Worm (Caenorhabditis elegans): ENCODE measurements around the gene exo-1.

The exo-1 gene

ce11 chrIII:13377249-13377648, 46.1 kb upstream of the exo-1 start (continued):
- TF ChIP-seq egl-27 (tag; optimal IDR thresholded peaks at IDR 0.05), result no peak
- no peak for TF ChIP-seq unc-62 (GFP tag; optimal IDR thresholded peaks at IDR 0.05)
- TF ChIP-seq sma-3 (GFP tag; optimal IDR thresholded peaks at IDR 0.05), result peak; percentile 32
- no peak for TF ChIP-seq nhr-77 (tag; optimal IDR thresholded peaks at IDR 0.05)
- TF ChIP-seq ztf-4 (tag; optimal IDR thresholded peaks at IDR 0.05), result no peak
- no peak for TF ChIP-seq snpc-4 (tag; optimal IDR thresholded peaks at IDR 0.05)
- no peak for TF ChIP-seq ztf-1 (GFP tag; conservative IDR thresholded peaks at IDR 0.05)
- TF ChIP-seq lsy-2 (tag; optimal IDR thresholded peaks at IDR 0.05), result peak; percentile 8 to 67

ce11 chrIII:13378242-13378641, 45.1 kb upstream of the exo-1 start, which contains the start of gene T03F6.10:
Gene T03F6.10 (minus strand): TSS chrIII:13378342.
- TF ChIP-seq Y55F3AM.14 (GFP tag; optimal IDR thresholded peaks at IDR 0.05), result no peak
- TF ChIP-seq peb-1 (tag; optimal IDR thresholded peaks at IDR 0.05), result no peak
- no peak for TF ChIP-seq ZK546.5 (tag; optimal IDR thresholded peaks at IDR 0.05)
- no peak for TF ChIP-seq unc-55 (GFP tag; optimal IDR thresholded peaks at IDR 0.05)
- TF ChIP-seq egl-27 (tag; optimal IDR thresholded peaks at IDR 0.05), result no peak
- no peak for TF ChIP-seq lin-39 (tag; optimal IDR thresholded peaks at IDR 0.05)
- TF ChIP-seq ceh-16 (tag; optimal IDR thresholded peaks at IDR 0.05), result no peak
- TF ChIP-seq ztf-1 (GFP tag; conservative IDR thresholded peaks at IDR 0.05), result no peak
- TF ChIP-seq lin-11 (tag; optimal IDR thresholded peaks at IDR 0.05), result no peak
- no peak for TF ChIP-seq lsy-2 (tag; optimal IDR thresholded peaks at IDR 0.05)
- no peak for TF ChIP-seq aly-2 (tag; optimal IDR thresholded peaks at IDR 0.05)
- TF ChIP-seq mdl-1 (tag; optimal IDR thresholded peaks at IDR 0.05), result no peak
- no peak for TF ChIP-seq ama-1 (optimal IDR thresholded peaks at IDR 0.05)
- TF ChIP-seq elt-3 (tag; optimal IDR thresholded peaks at IDR 0.05), result no peak
- no peak for TF ChIP-seq mbf-1 (tag; optimal IDR thresholded peaks at IDR 0.05)
- TF ChIP-seq ceh-82 (tag; optimal IDR thresholded peaks at IDR 0.05), result no peak
- no peak for TF ChIP-seq nhr-129 (tag; optimal IDR thresholded peaks at IDR 0.05)
- no peak for TF ChIP-seq blmp-1 (tag; optimal IDR thresholded peaks at IDR 0.05; ENCODE audit: insufficient read depth)

DNA sequence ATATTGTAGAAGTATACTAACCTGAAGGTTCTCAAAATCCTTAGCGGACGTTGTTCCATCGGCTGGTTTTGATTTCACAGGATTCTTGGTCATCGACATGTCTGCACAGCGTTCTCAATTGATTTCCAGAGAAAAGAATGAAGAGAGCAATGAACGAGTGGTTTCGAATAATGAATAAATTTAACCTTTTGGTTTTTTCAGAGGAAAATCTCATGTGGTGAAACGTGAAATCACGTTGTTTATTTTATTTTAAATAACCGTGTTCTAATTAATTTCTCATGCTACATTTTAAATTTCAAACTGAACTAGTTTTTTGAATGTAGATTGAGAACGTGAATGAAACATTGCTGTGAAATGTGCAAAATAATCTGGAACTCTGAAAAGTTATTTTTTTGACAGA, 43.1 kb upstream of the exo-1 start, which contains the start of gene T03F6.6:
Gene T03F6.6, minus strand, starts transcription at position 101 of the 400 bp plus-strand sequence.
- TF ChIP-seq fos-1 (tag; optimal IDR thresholded peaks at IDR 0.05) (no peak), nhr-21 (tag; optimal IDR thresholded peaks at IDR 0.05) (no peak), nhr-77 (tag; optimal IDR thresholded peaks at IDR 0.05) (no peak), crh-2 (tag; optimal IDR thresholded peaks at IDR 0.05) (no peak), ama-1 (optimal IDR thresholded peaks at IDR 0.05) (no peak), snpc-4 (tag; optimal IDR thresholded peaks at IDR 0.05) (no peak), blmp-1 (tag; optimal IDR thresholded peaks at IDR 0.05; ENCODE audit: insufficient read depth) (no peak)

DNA sequence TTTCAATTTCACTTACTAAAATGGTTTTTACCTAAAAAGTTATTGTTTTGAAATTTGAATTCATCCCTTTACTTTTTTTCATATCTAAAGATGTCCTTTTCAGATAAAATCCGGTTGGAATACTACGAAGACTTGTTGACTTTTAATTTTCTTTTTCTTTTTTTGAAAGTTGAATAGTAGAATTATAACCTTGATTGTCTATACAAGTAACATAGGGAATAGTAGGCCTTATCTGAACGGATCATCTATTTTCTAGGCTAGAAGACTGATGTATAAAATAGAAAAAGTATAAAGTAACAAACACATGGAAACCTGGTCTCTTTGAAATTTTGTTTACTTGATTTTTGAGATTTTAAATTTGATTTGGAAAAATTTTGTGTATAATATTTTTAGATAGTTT, 42.4 kb upstream of the exo-1 start:
- no peak for TF ChIP-seq nhr-23 (tag; optimal IDR thresholded peaks at IDR 0.05)
- no peak for TF ChIP-seq unc-62 (GFP tag; optimal IDR thresholded peaks at IDR 0.05)
- peak; percentile 19 for TF ChIP-seq blmp-1 (tag; optimal IDR thresholded peaks at IDR 0.05; ENCODE audit: insufficient read depth)
- no peak for TF ChIP-seq nhr-11 (tag; optimal IDR thresholded peaks at IDR 0.05)
- no peak for TF ChIP-seq dmd-4 (tag; optimal IDR thresholded peaks at IDR 0.05)
- TF ChIP-seq elt-1 (tag; optimal IDR thresholded peaks at IDR 0.05), result no peak
- TF ChIP-seq lin-39 (tag; optimal IDR thresholded peaks at IDR 0.05), result no peak
- TF ChIP-seq nhr-25 (tag; optimal IDR thresholded peaks at IDR 0.05), result peak; percentile 50
- no peak for TF ChIP-seq nhr-6 (tag; optimal IDR thresholded peaks at IDR 0.05)
- TF ChIP-seq lsy-2 (tag; optimal IDR thresholded peaks at IDR 0.05), result no peak
- TF ChIP-seq mbf-1 (tag; optimal IDR thresholded peaks at IDR 0.05), result no peak
- TF ChIP-seq nhr-10 (tag; optimal IDR thresholded peaks at IDR 0.05), result no peak
- no peak for TF ChIP-seq C34F6.9 (tag; optimal IDR thresholded peaks at IDR 0.05)
- no peak for TF ChIP-seq ztf-11 (tag; optimal IDR thresholded peaks at IDR 0.05)
- TF ChIP-seq nhr-12 (tag; optimal IDR thresholded peaks at IDR 0.05), result no peak
- no peak for TF ChIP-seq fos-1 (tag; optimal IDR thresholded peaks at IDR 0.05)
- no peak for TF ChIP-seq mdl-1 (tag; optimal IDR thresholded peaks at IDR 0.05)

DNA sequence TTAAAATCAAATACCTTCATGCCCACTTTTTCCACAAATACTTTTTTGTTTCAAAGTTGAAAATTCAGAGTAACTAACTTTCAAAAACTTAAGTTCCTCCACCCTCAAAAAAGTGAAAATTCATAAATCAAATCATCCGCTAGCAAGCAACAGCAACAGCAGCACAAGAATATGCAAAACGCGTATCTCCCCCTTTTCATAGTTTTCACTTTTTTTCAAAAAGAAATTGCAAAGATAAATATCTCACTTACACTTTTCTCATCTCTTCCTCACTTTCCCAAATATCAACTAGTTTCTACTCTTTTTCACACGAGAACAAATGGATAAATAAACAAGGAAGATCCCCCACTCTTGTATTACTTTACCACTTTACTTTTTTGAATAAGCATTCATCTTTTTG, 41.6 kb upstream of the exo-1 start:
- no peak for TF ChIP-seq elt-3 (tag; optimal IDR thresholded peaks at IDR 0.05)
- TF ChIP-seq nhr-6 (tag; optimal IDR thresholded peaks at IDR 0.05), result no peak
- TF ChIP-seq nhr-21 (tag; optimal IDR thresholded peaks at IDR 0.05), result no peak
- TF ChIP-seq blmp-1 (tag; optimal IDR thresholded peaks at IDR 0.05; ENCODE audit: insufficient read depth), result peak; percentile 71
- no peak for TF ChIP-seq nhr-237 (tag; optimal IDR thresholded peaks at IDR 0.05)
- TF ChIP-seq aly-2 (tag; optimal IDR thresholded peaks at IDR 0.05), result no peak
- no peak for TF ChIP-seq ztf-4 (tag; optimal IDR thresholded peaks at IDR 0.05)
- no peak for TF ChIP-seq sma-3 (GFP tag; optimal IDR thresholded peaks at IDR 0.05)
- TF ChIP-seq sma-9 (GFP tag; optimal IDR thresholded peaks at IDR 0.05), result no peak
- TF ChIP-seq sma-9 (tag; optimal IDR thresholded peaks at IDR 0.05), result no peak
- TF ChIP-seq unc-55 (GFP tag; optimal IDR thresholded peaks at IDR 0.05), result peak; percentile 71
- no peak for TF ChIP-seq nhr-10 (tag; optimal IDR thresholded peaks at IDR 0.05)
- no peak for TF ChIP-seq nhr-12 (tag; optimal IDR thresholded peaks at IDR 0.05)
- no peak for TF ChIP-seq ceh-82 (tag; optimal IDR thresholded peaks at IDR 0.05)
